Fruit fly (Drosophila melanogaster): Measurements from ENCODE around the gene CG7131.

Gene CG7131

dm6 chr3R:18244171-18245043 lies 44.2 kb downstream of the CG7131 start (continued):
- TF ChIP-seq NFAT (GFP tag; IDR thresholded peaks at IDR 0.05) (peak; percentile 54; the same call in 1 of the 2 replicates), fru (optimal IDR thresholded peaks at IDR 0.05) (no peak), CTCF (GFP tag; optimal IDR thresholded peaks at IDR 0.05) (no peak), pho (GFP tag; optimal IDR thresholded peaks at IDR 0.05) (no peak), stwl (tag; optimal IDR thresholded peaks at IDR 0.05) (no peak), CG3838 (GFP tag; optimal IDR thresholded peaks at IDR 0.05) (no peak), CG4730 (GFP tag; IDR thresholded peaks at IDR 0.05) (no peak), Eip74EF (GFP tag; optimal IDR thresholded peaks at IDR 0.05) (no peak), crc (GFP tag; optimal IDR thresholded peaks at IDR 0.05) (no peak), pros (GFP tag; optimal IDR thresholded peaks at IDR 0.05) (no peak), yki (optimal IDR thresholded peaks at IDR 0.05) (peak; percentile 81), kah (GFP tag; optimal IDR thresholded peaks at IDR 0.05) (no peak), CG31365 (tag; optimal IDR thresholded peaks at IDR 0.05) (no peak), CG13624 (GFP tag; optimal IDR thresholded peaks at IDR 0.05) (no peak), CG1602 (GFP tag; optimal IDR thresholded peaks at IDR 0.05) (no peak), Blimp-1 (GFP tag; optimal IDR thresholded peaks at IDR 0.05) (no peak), CG14441 (GFP tag; IDR thresholded peaks at IDR 0.05) (no peak), corto (GFP tag; optimal IDR thresholded peaks at IDR 0.05) (peak; percentile 48), peb (GFP tag; IDR thresholded peaks at IDR 0.05) (no peak), CG30020 (tag; optimal IDR thresholded peaks at IDR 0.05) (no peak), H15 (GFP tag; IDR thresholded peaks at IDR 0.05) (no peak), Hr78 (GFP tag; optimal IDR thresholded peaks at IDR 0.05) (peak in 1 of 2 experiments; percentile 59), CG17612 (GFP tag; IDR thresholded peaks at IDR 0.05) (no peak), Sry-β (GFP tag; optimal IDR thresholded peaks at IDR 0.05) (no peak), lola (GFP tag; optimal IDR thresholded peaks at IDR 0.05) (no peak), br (optimal IDR thresholded peaks at IDR 0.05) (no peak), cato (GFP tag; optimal IDR thresholded peaks at IDR 0.05; ENCODE audit: borderline replicate concordance) (no peak), CG10543 (GFP tag; optimal IDR thresholded peaks at IDR 0.05) (peak; percentile 88), CG14667 (GFP tag; IDR thresholded peaks at IDR 0.05) (no peak), dmrt99B (tag; optimal IDR thresholded peaks at IDR 0.05) (peak; percentile 14), Myb (GFP tag; optimal IDR thresholded peaks at IDR 0.05) (no peak), jumu (GFP tag; optimal IDR thresholded peaks at IDR 0.05) (no peak), CG7745 (tag; optimal IDR thresholded peaks at IDR 0.05) (no peak), MBD-R2 (GFP tag; IDR thresholded peaks at IDR 0.05) (no peak; the same call in 1 of the 2 replicates), CG1233 (GFP tag; optimal IDR thresholded peaks at IDR 0.05) (no peak), CG4707 (GFP tag; optimal IDR thresholded peaks at IDR 0.05) (no peak), CG6683 (GFP tag; optimal IDR thresholded peaks at IDR 0.05) (no peak), CG43689 (GFP tag; IDR thresholded peaks at IDR 0.05) (no peak), ftz-f1 (GFP tag; optimal IDR thresholded peaks at IDR 0.05) (peak; percentile 98), Hand (GFP tag; optimal IDR thresholded peaks at IDR 0.05) (peak; percentile 18), unpg (GFP tag; optimal IDR thresholded peaks at IDR 0.05) (no peak), CG2678 (tag; optimal IDR thresholded peaks at IDR 0.05) (peak; percentile 16), sens (GFP tag) (peak; percentile 72), CG12942 (GFP tag; optimal IDR thresholded peaks at IDR 0.05) (no peak), slp2 (GFP tag; optimal IDR thresholded peaks at IDR 0.05) (no peak), dmrt11E (tag; optimal IDR thresholded peaks at IDR 0.05) (no peak), CG15479 (GFP tag; optimal IDR thresholded peaks at IDR 0.05) (no peak), Dad (GFP tag; optimal IDR thresholded peaks at IDR 0.05) (no peak), CG6813 (GFP tag; optimal IDR thresholded peaks at IDR 0.05) (no peak), twi (tag; optimal IDR thresholded peaks at IDR 0.05) (no peak)

Data from whole organism, embryonic.